Fruit fly (Drosophila melanogaster): Measurements from ENCODE around the gene Sec22.

The Sec22 gene

DNA sequence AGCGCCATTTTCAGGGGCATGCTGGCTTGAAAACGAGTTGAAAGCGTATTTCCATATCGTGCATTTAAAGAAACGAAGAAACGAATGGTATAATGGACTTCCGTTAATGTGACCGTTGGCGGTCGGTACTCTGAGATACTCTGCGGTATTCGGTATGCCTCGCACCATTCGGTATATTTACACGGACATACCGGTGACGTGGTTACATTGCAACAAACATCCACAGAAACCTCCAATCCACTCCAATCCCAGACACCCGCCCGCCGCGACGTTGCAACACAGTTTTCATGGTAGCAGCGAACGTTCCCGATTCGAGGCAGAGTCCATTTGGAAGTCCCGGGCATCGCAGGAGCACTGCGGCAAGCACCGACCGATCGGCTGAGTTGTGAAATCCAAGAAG lies at the start of gene Sec22:
Sec22 (plus strand) TSS at position 170 of the 400 bp plus-strand sequence.
- TF ChIP-seq psq (optimal IDR thresholded peaks at IDR 0.05) (no peak), insv (optimal IDR thresholded peaks at IDR 0.05) (no peak), Myc (optimal IDR thresholded peaks at IDR 0.05) (no peak), Sin3A (optimal IDR thresholded peaks at IDR 0.05) (no peak), ttk (optimal IDR thresholded peaks at IDR 0.05) (no peak), h (optimal IDR thresholded peaks at IDR 0.05) (no peak)

dm6 chrX:756856-757255 lies 49.0 kb upstream of the Sec22 start:
- no peak for TF ChIP-seq Myc (optimal IDR thresholded peaks at IDR 0.05)
- TF ChIP-seq h (optimal IDR thresholded peaks at IDR 0.05) = no peak
- TF ChIP-seq ttk (optimal IDR thresholded peaks at IDR 0.05) = no peak
- no peak for TF ChIP-seq psq (optimal IDR thresholded peaks at IDR 0.05)
- no peak for TF ChIP-seq insv (optimal IDR thresholded peaks at IDR 0.05)
- TF ChIP-seq Sin3A (optimal IDR thresholded peaks at IDR 0.05) = no peak

dm6 chrX:758892-759621 lies 46.8 kb upstream of the Sec22 start, which contains the start of gene CG5273:
TSS of gene CG5273 (plus strand) at chrX:759594.
- TF ChIP-seq ttk (optimal IDR thresholded peaks at IDR 0.05) (no peak), Sin3A (optimal IDR thresholded peaks at IDR 0.05) (no peak), psq (optimal IDR thresholded peaks at IDR 0.05) (no peak), h (optimal IDR thresholded peaks at IDR 0.05) (no peak)

DNA sequence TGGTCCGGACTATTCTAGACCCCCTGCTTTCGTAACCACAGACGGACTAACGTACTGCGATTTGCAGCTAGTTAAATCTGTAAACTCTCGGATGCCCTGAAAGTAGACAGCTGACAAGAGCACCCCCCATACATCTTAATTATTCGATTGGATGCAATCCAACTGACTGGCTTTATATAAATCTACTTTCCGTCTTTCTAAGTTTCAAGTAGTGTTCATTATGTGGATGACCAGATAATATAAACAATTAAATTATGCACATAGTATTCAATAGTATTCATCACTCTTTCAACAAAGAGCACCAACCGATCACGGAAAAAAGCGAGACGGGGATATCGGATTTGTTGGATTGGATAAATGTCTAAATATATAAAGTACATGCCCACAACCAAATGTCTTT lies 43.8 kb upstream of the Sec22 start:
- TF ChIP-seq ttk (optimal IDR thresholded peaks at IDR 0.05) (no peak), h (optimal IDR thresholded peaks at IDR 0.05) (no peak), Sin3A (optimal IDR thresholded peaks at IDR 0.05) (no peak), Myc (optimal IDR thresholded peaks at IDR 0.05) (no peak), insv (optimal IDR thresholded peaks at IDR 0.05) (no peak), psq (optimal IDR thresholded peaks at IDR 0.05) (no peak)

dm6 chrX:765039-765508 lies 40.8 kb upstream of the Sec22 start, which contains the start of gene RpL22:
TSS of gene RpL22 (minus strand) at chrX:765130.
- TF ChIP-seq ttk (optimal IDR thresholded peaks at IDR 0.05) (no peak), psq (optimal IDR thresholded peaks at IDR 0.05) (no peak), Sin3A (optimal IDR thresholded peaks at IDR 0.05) (no peak), insv (optimal IDR thresholded peaks at IDR 0.05) (no peak), Myc (optimal IDR thresholded peaks at IDR 0.05) (no peak), h (optimal IDR thresholded peaks at IDR 0.05) (no peak)

DNA sequence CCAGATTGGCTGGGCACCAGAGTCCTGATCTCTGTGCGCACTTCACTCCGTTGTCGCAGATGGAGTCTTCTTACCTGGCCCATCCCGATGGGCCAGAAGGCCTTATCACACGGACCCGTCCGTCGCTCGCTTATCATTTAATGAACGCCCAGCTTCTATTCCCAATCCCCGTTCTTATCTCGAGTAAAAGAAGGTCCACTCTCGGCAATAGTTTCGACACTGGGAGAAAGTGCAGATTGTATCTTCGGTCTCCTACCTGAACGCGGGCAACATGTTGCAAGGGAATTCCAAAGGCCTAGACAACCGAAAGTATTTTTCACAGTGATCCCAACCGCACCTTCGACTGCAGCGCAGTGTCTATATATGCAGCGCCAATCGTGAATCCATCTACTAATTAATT lies 39.8 kb upstream of the Sec22 start:
- TF ChIP-seq h (optimal IDR thresholded peaks at IDR 0.05) = no peak
- no peak for TF ChIP-seq psq (optimal IDR thresholded peaks at IDR 0.05)
- no peak for TF ChIP-seq Myc (optimal IDR thresholded peaks at IDR 0.05)
- TF ChIP-seq ttk (optimal IDR thresholded peaks at IDR 0.05) = no peak
- TF ChIP-seq Sin3A (optimal IDR thresholded peaks at IDR 0.05) = no peak
- TF ChIP-seq insv (optimal IDR thresholded peaks at IDR 0.05) = no peak

dm6 chrX:767928-768327 lies 37.9 kb upstream of the Sec22 start:
- TF ChIP-seq ttk (optimal IDR thresholded peaks at IDR 0.05) (no peak), Sin3A (optimal IDR thresholded peaks at IDR 0.05) (no peak), h (optimal IDR thresholded peaks at IDR 0.05) (no peak), psq (optimal IDR thresholded peaks at IDR 0.05) (no peak), Myc (optimal IDR thresholded peaks at IDR 0.05) (no peak), insv (optimal IDR thresholded peaks at IDR 0.05) (no peak)

DNA sequence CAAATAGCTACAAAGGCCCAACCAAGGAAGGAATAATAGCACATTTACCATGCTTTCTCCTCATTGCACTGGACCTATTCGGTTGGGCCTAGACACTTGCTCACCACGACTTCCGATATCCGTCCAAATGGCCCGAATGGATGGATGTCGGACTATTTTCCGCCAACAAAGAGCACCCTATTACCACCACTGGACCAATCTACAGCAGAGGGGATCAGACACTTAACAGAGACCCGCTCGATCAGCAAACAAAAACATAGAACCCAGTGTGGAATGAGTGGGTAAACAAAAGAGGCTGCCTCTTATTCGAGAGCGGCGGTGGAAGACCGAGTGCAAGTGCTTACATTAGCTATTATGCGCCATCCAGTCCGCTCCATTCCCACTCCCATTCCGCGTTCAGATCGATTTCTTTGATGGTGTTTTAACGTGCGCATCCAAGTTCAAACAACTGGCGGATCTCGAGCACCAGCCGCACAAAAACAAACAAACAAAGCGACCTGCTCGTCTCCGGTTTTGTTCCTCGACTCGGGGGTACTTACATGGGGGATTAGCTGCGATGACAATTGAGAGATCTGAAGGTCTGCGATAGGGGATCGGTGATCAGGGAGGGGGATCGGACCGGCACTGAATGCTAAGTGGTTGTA lies 37.3 kb upstream of the Sec22 start:
- no peak for TF ChIP-seq Sin3A (optimal IDR thresholded peaks at IDR 0.05)
- TF ChIP-seq h (optimal IDR thresholded peaks at IDR 0.05) = no peak
- TF ChIP-seq insv (optimal IDR thresholded peaks at IDR 0.05) = no peak
- no peak for TF ChIP-seq psq (optimal IDR thresholded peaks at IDR 0.05)
- no peak for TF ChIP-seq ttk (optimal IDR thresholded peaks at IDR 0.05)
- TF ChIP-seq Myc (optimal IDR thresholded peaks at IDR 0.05) = no peak

DNA sequence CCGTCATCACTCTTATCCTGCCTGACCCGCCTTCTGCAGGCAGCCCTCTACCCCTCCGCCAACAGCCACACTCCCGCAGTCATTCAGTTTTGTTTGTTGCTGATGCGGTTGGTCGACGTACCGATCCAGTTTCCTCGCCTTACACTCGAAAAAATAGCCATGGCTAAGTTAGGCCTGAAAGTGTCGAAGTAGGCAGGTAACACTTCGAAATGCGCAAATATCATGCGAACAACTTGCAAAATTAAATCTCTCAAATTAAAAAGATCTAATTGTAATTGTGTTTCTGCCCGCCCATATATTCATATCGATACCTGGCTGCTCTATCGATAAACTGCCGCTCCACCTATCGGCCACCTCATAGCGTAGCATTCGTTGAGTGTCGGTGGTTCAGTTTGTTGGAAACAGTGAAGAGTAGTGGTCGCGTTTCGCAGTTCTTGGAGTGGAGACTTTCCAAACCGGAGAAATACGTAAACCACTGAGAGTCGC lies 36.2 kb upstream of the Sec22 start, which contains the start of gene fz3:
fz3 (plus strand) TSS at position 307 of the 486 bp plus-strand sequence.
- TF ChIP-seq psq (optimal IDR thresholded peaks at IDR 0.05) = no peak
- no peak for TF ChIP-seq h (optimal IDR thresholded peaks at IDR 0.05)
- no peak for TF ChIP-seq ttk (optimal IDR thresholded peaks at IDR 0.05)
- TF ChIP-seq insv (optimal IDR thresholded peaks at IDR 0.05) = no peak
- TF ChIP-seq Sin3A (optimal IDR thresholded peaks at IDR 0.05) = no peak
- no peak for TF ChIP-seq Myc (optimal IDR thresholded peaks at IDR 0.05)

DNA sequence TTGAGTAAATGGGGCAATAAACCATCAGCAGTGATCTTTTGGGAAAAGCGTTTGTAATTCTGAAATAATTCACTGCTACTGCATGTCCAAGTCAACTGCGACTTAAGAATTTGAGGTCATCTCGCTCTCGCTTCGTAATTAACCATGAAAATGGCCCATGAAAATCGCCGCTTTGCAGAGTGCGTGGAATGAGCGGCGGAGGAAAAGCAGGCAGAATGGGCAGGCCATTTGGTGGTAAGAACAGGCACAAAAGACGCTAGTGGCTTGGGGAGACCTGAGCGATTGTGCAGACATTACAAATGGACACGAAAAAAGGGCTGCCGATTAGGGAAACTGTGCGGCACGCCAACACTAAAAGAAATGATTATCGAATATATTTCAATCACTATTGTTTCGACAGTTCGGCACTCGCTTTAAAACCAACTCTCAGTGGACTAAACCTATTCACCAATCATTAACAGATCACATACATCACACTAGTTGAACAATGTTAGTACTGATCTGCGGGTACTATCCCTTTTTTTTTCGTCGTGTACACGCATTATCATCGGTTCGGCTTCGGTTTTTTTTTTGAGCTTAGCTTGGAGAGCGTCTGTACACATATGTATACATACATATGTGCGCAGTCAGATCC lies 34.3 kb upstream of the Sec22 start:
- no peak for TF ChIP-seq h (optimal IDR thresholded peaks at IDR 0.05)
- no peak for TF ChIP-seq insv (optimal IDR thresholded peaks at IDR 0.05)
- TF ChIP-seq Myc (optimal IDR thresholded peaks at IDR 0.05) = no peak
- no peak for TF ChIP-seq psq (optimal IDR thresholded peaks at IDR 0.05)
- TF ChIP-seq ttk (optimal IDR thresholded peaks at IDR 0.05) = no peak
- no peak for TF ChIP-seq Sin3A (optimal IDR thresholded peaks at IDR 0.05)

- TF ChIP-seq psq (optimal IDR thresholded peaks at IDR 0.05) (no peak), h (optimal IDR thresholded peaks at IDR 0.05) (no peak), insv (optimal IDR thresholded peaks at IDR 0.05) (no peak), ttk (optimal IDR thresholded peaks at IDR 0.05) (no peak), Myc (optimal IDR thresholded peaks at IDR 0.05) (no peak), Sin3A (optimal IDR thresholded peaks at IDR 0.05) (no peak)
Observed at dm6 chrX:772305-772986, 33.4 kb upstream of the Sec22 start.

All from Kc167 (cell line).